Fruit fly (Drosophila melanogaster) whole organism, adult: ENCODE results near the gene ifc.

Experiments
- CG11617 ChIP-seq: fragments of 200-800 bp; sonication (Bioruptor generic); optimal IDR thresholded peaks from 2 replicates; lab custom pipeline; 2017; ENCODE audit warnings: mild to moderate bottlenecking, missing biosample characterization, missing genetic modification reagents, missing genetic modification characterization
- CG12768 ChIP-seq: fragments of 200-800 bp; sonication (Bioruptor generic); optimal IDR thresholded peaks from 2 replicates; lab custom pipeline; 2017; ENCODE audit warnings: missing biosample characterization, missing genetic modification characterization, mild to moderate bottlenecking, moderate library complexity, missing genetic modification reagents
- CG14711 ChIP-seq: fragments of 200-800 bp; sonication (Bioruptor generic); optimal IDR thresholded peaks from 2 replicates; lab custom pipeline; 2018; ENCODE audit warnings: missing biosample characterization, mild to moderate bottlenecking, missing genetic modification characterization, moderate library complexity
- CG1620 ChIP-seq: fragments of 200-800 bp; sonication (Bioruptor generic); optimal IDR thresholded peaks from 2 replicates; lab custom pipeline; 2016; ENCODE audit warnings: missing biosample characterization, missing genetic modification characterization
- CG33017 ChIP-seq: fragments of 200-800 bp; sonication (Bioruptor generic); optimal IDR thresholded peaks from 2 replicates; lab custom pipeline; 2018; ENCODE audit warnings: missing biosample characterization, mild to moderate bottlenecking, missing genetic modification characterization, moderate library complexity
- CG5204 ChIP-seq: fragments of 200-800 bp; sonication (Bioruptor generic); optimal IDR thresholded peaks from 2 replicates; lab custom pipeline; 2016; ENCODE audit warnings: missing biosample characterization, missing genetic modification characterization
- CG7045 ChIP-seq: fragments of 200-800 bp; sonication (Bioruptor generic); optimal IDR thresholded peaks from 2 replicates; lab custom pipeline; 2017; ENCODE audit warnings: missing biosample characterization, mild to moderate bottlenecking, missing genetic modification characterization
- CG7101 ChIP-seq: fragments of 200-800 bp; sonication (Bioruptor generic); optimal IDR thresholded peaks from 2 replicates; lab custom pipeline; 2018; ENCODE audit warnings: missing biosample characterization, mild to moderate bottlenecking, missing genetic modification characterization, moderate library complexity
- Clk ChIP-seq: fragments of 200-800 bp; sonication (Bioruptor generic); optimal IDR thresholded peaks from 2 replicates; lab custom pipeline; 2017; ENCODE audit warnings: missing biosample characterization, missing genetic modification characterization
- Crg-1 ChIP-seq: fragments of 200-800 bp; sonication (Bioruptor generic); optimal IDR thresholded peaks from 2 replicates; lab custom pipeline; 2016; ENCODE audit warnings: missing biosample characterization, missing genetic modification characterization
- Hr96 ChIP-seq: fragments of 200-800 bp; sonication (Bioruptor generic); optimal IDR thresholded peaks from 2 replicates; lab custom pipeline; 2016; ENCODE audit warnings: missing biosample characterization, missing genetic modification characterization
- Mnt ChIP-seq: fragments of 200-800 bp; sonication (Bioruptor generic); optimal IDR thresholded peaks from 2 replicates; lab custom pipeline; 2016; ENCODE audit warnings: missing biosample characterization, mild to moderate bottlenecking, missing genetic modification characterization
- bab1 ChIP-seq: fragments of 200-800 bp; sonication (Bioruptor generic); optimal IDR thresholded peaks from 3 replicates; lab custom pipeline; 2019; ENCODE audit warnings: missing biosample characterization, mild to moderate bottlenecking, missing genetic modification characterization, moderate library complexity
- cic ChIP-seq: fragments of 200-800 bp; sonication (Bioruptor generic); optimal IDR thresholded peaks from 2 replicates; lab custom pipeline; 2017; ENCODE audit warnings: missing biosample characterization, mild to moderate bottlenecking, missing genetic modification characterization, moderate library complexity
- cnc ChIP-seq, 2 experiments: fragments of >200 bp; optimal IDR thresholded peaks; 2 replicates each; lab custom pipeline; 2017
- kay ChIP-seq: fragments of 200-800 bp; sonication (Bioruptor generic); peaks from one replicate; lab custom pipeline; 2016; ENCODE audit warnings: missing biosample characterization, missing genetic modification characterization, borderline replicate concordance
- ovo ChIP-seq: fragments of 200-800 bp; sonication (Bioruptor generic); optimal IDR thresholded peaks from 2 replicates; lab custom pipeline; 2016; ENCODE audit warnings: missing biosample characterization, missing genetic modification characterization
- pad ChIP-seq: fragments of 200-800 bp; sonication (Bioruptor generic); optimal IDR thresholded peaks from 3 replicates; lab custom pipeline; 2017; ENCODE audit warnings: missing biosample characterization, missing genetic modification characterization, mild to moderate bottlenecking, moderate library complexity, missing genetic modification reagents
- tj ChIP-seq: fragments of 200-800 bp; sonication (Bioruptor generic); optimal IDR thresholded peaks from 3 replicates; lab custom pipeline; 2017; ENCODE audit warnings: missing biosample characterization, mild to moderate bottlenecking, missing genetic modification characterization, moderate library complexity
- toe ChIP-seq: fragments of 200-800 bp; sonication (Bioruptor generic); optimal IDR thresholded peaks from 2 replicates; lab custom pipeline; 2016; ENCODE audit warnings: missing biosample characterization, missing genetic modification characterization

Gene ifc

DNA sequence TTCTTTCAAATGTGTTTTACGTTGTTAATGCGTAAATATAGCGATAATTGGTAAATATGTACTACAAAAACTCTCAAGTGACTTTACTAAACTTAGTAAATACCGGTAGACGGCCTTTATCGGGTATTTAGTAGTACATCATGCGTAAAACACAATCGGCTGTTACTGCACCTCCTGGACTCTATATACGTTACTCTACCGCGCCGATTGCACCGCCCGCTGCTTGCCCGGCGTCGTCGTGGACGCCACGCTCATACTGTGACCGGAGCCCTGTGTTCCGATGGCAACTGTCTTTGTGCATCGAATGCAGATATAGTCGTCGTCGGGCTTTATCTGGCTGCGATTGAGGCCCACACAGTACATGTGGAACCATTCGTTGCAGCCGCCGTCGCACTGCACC, 4.3 kb downstream of the ifc start:
- TF ChIP-seq CG33017 (no peak), cic (GFP tag; lab: Kevin White, UChicago) (peak; percentile 35), ovo (no peak)

DNA sequence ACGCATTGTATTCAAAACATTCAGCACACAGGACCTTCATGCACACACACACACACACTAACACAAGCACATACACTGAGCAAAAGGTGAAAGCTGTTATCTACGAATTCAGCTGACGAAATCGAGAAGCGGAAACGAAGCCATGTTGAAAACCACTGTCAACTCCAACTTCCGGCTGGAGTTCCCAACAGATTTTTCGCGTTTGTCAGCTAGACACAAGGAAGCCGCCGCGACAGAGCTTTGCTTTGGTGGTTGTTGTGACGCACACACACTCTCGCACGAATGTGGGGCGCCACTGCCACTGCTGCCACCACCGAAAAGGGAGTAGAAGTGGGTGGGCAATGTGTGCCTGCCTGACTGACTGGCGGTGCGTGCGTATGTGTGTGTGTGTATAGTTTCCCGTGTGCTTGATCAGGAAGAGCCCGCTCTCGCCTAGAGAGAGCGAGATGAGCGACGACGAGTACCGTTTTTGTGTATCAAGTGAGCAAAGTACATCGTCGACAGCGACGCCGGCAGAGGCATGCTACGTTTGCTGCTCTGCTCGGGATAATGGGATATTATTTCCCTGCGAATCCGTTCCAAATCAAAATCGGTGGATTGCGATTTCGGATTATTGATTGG, 11.6 kb downstream of the ifc start:
- TF ChIP-seq CG33017 (no peak), bab1 (GFP tag; lab: Kevin White, UChicago) (no peak)

DNA sequence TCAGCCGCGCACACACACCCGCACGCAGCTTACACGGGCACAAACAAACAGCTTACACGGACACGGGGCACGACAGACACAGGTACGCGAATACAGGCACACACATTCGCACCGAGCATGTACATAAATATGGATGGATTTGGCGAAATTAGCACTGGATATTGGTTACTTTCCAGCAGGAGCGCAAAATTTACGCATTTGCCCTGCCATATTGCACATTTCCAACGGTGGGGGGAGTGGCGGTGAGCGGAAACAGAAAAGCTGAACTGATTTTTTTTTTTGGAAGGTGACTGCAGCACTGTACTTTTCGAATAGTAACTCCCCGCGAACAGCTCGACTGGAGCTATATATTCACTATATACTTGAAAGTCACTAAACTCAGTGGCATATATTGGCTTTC, 12.2 kb downstream of the ifc start:
- TF ChIP-seq ovo = no peak
- no peak for TF ChIP-seq CG33017
- TF ChIP-seq CG1620 (GFP tag; lab: Kevin White, UChicago) = no peak
- no peak for TF ChIP-seq CG5204
- TF ChIP-seq bab1 (GFP tag; lab: Kevin White, UChicago) = no peak
- no peak for TF ChIP-seq tj (GFP tag; lab: Kevin White, UChicago)
- TF ChIP-seq cnc (optimal IDR thresholded peaks at IDR 0.05; lab: Kevin White, UChicago) = no peak
- TF ChIP-seq pad = no peak
- TF ChIP-seq kay (GFP tag; lab: Kevin White, UChicago) = no peak
- no peak for TF ChIP-seq Mnt

DNA sequence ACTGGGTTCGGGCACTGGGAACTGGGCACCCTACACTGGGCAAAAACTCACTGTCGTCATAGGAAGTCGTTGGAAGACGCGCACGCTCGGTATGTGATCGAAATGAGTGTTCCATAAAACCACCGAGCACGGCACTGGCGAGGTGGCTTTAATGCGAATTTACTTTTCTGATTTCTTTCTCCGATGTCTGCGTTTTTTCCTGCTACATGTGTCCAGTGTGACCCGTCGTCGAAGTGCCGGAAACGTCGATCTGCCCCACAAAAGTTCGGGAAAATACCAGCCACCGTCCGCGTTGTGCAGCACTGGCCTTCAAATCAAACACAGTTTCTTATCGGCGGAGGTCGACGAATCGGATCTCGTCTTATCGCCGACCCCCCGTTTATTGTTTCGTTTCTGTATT, 13.1 kb downstream of the ifc start, which contains the start of gene Kdm5:
Gene Kdm5, minus strand, starts transcription at position 255 of the 400 bp plus-strand sequence.
- TF ChIP-seq Mnt (peak; percentile 76), pad (peak; percentile 40), CG11617 (GFP tag; lab: Kevin White, UChicago) (no peak), cic (GFP tag; lab: Kevin White, UChicago) (peak; percentile 32), tj (GFP tag; lab: Kevin White, UChicago) (peak; percentile 10), CG5204 (no peak), CG14711 (tag; lab: Kevin White, UChicago) (peak; percentile 32), Clk (GFP tag; lab: Kevin White, UChicago) (peak; percentile 8), toe (GFP tag; lab: Kevin White, UChicago) (no peak), Crg-1 (GFP tag; lab: Kevin White, UChicago) (peak; percentile 72), kay (GFP tag; lab: Kevin White, UChicago) (no peak), CG7045 (no peak), CG33017 (peak; percentile 39), Hr96 (GFP tag; lab: Kevin White, UChicago) (no peak), ovo (no peak), CG7101 (tag; lab: Kevin White, UChicago) (peak; percentile 66), CG12768 (GFP tag; lab: Kevin White, UChicago) (peak; percentile 24), CG1620 (GFP tag; lab: Kevin White, UChicago) (peak; percentile 28), bab1 (GFP tag; lab: Kevin White, UChicago) (peak; percentile 38), cnc (optimal IDR thresholded peaks at IDR 0.05; lab: Kevin White, UChicago) (no peak)

DNA sequence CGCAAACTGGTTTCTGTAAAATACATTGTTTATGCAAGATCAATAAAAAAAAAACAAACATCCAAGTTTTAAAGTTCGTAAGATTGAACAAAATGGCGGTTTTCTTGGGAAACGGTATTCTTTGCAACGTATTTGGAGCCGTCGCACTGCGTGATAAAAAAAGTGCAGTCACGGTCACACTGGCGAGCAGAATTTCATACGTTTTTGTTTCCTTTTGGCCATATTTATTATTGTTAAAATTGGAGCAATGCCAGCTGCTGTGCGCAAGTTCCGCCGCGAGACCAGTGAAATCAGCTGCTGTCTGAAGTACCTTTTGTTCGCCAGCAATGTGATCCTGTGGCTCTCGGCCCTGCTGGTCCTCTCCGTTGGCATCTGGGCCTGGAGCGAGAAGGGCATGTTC, 13.9 kb downstream of the ifc start, which contains the start of gene Tsp26A:
Gene Tsp26A, plus strand, starts transcription at position 164 of the 400 bp plus-strand sequence.
- no peak for TF ChIP-seq CG1620 (GFP tag; lab: Kevin White, UChicago)

DNA sequence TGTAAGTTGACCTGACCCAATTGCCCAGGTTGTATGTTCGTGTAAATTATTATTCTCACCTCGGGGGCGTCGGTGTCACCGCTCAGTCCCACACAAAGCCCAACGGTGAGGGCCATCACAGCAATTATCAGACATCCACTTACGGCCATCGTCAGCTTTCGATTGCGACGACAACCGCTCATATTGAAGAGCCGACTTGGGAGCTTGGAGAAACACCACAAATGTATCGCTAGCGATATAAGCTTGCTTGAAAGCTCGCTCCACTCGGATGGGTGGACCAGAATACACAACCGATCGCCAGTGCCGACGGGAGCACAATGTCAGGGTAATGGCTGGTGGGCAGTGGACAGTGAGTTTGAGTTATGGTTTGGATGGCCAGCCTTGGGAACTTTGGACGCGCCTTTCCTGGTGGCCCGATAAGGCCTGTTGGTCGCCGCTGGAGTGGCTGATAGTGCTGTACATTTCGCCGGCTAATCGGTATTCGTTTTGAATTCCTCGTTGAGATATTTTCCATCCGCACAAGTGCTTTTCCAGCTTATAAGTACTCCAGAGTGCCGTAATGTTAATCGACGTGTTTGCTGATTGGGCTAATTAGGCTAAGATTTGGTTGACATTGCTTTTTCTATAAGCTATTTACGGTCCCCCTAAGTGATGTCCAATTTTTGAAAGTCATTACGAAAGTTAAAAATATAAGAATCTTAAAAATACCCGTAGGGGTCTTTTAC, 20.5 kb downstream of the ifc start, which contains the start of gene Gal:
Gene Gal, minus strand, starts transcription at position 320 of the 725 bp plus-strand sequence.
- TF ChIP-seq Clk (GFP tag; lab: Kevin White, UChicago) (no peak), CG7101 (tag; lab: Kevin White, UChicago) (no peak), CG12768 (GFP tag; lab: Kevin White, UChicago) (peak; percentile 27)

DNA sequence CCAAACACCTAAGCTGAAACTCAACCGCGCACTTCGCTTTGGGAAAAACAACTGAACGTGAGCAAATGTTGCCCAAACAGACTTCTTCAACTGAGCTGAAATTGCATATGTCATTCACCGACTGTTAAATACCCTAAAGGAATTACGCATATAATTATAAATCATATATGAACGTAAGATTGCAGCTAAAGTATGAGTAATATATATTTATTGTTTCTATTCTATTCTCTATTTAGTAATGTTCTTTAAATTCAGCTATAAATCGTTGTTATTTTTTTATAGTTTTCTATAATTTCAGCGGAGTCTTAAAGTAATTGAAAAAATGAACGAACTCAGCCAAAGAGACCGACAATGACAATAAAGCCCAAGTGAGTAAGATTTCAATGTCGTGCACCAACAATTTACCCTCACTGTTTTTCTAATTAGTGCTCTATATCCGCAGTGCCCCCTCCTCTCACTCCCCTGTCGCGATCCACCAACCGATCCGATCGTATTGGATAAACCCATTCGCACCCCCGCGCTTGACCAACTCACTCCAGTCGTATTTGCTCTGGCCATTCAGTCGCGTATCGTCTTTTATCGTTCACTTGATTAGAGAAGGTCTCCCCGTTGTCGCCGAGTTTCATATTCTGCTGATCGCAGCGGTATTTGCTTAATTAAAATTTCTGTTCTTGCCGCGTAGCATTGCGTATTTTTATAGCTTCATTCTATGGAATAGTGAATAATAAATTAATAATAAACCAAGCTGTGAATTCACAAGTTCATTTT, 26.3 kb downstream of the ifc start, which contains the start of gene CG9098:
Gene CG9098, minus strand, starts transcription at position 36 of the 768 bp plus-strand sequence.
- TF ChIP-seq Mnt (no peak), pad (no peak), Clk (GFP tag; lab: Kevin White, UChicago) (no peak), Hr96 (GFP tag; lab: Kevin White, UChicago) (no peak), Crg-1 (GFP tag; lab: Kevin White, UChicago) (no peak), bab1 (GFP tag; lab: Kevin White, UChicago) (peak; percentile 57), CG1620 (GFP tag; lab: Kevin White, UChicago) (no peak), CG7045 (no peak), CG12768 (GFP tag; lab: Kevin White, UChicago) (no peak), ovo (no peak), cnc (optimal IDR thresholded peaks at IDR 0.05; lab: Kevin White, UChicago) (no peak), tj (GFP tag; lab: Kevin White, UChicago) (peak; percentile 91)
